Worm (Caenorhabditis elegans) whole organism, early embryonic: ENCODE measurements around the gene str-74.

Experiments used
- B0310.2 ChIP-seq: sonication (generic microtip); optimal IDR thresholded peaks from 2 replicates; lab custom pipeline; 2016; ENCODE audit warnings: mild to moderate bottlenecking, missing genetic modification characterization, missing compliant biosample characterization
- aly-1 ChIP-seq: sonication (generic microtip); optimal IDR thresholded peaks from 2 replicates; lab custom pipeline; 2016; ENCODE audit warnings: missing genetic modification characterization, missing compliant biosample characterization
- ama-1 ChIP-seq: fragments of 150-350 bp; optimal IDR thresholded peaks from 2 replicates; lab custom pipeline; 2014
- ceh-13 ChIP-seq: fragments of 200-800 bp; sonication (Bioruptor generic); optimal IDR thresholded peaks from 2 replicates; lab custom pipeline; 2018; ENCODE audit warnings: mild to moderate bottlenecking, missing genetic modification characterization, missing compliant biosample characterization
- ceh-36 ChIP-seq: sonication (generic microtip); optimal IDR thresholded peaks from 2 replicates; lab custom pipeline; 2016; ENCODE audit warnings: missing genetic modification characterization, inconsistent platforms, missing compliant biosample characterization
- flt-1 ChIP-seq: fragments of 200-800 bp; sonication (Bioruptor generic); IDR thresholded peaks from 2 replicates; pipeline ENCODE4 v1.3.6; 2022; ENCODE audit warnings: missing genetic modification characterization, missing compliant biosample characterization
- hmbx-1 ChIP-seq: sonication (generic microtip); optimal IDR thresholded peaks from 2 replicates; lab custom pipeline; 2016; ENCODE audit warnings: mild to moderate bottlenecking, missing genetic modification characterization, missing compliant biosample characterization
- hmg-4 ChIP-seq: fragments of 200-800 bp; sonication (Bioruptor generic); optimal IDR thresholded peaks from 2 replicates; lab custom pipeline; 2018; ENCODE audit warnings: mild to moderate bottlenecking, missing genetic modification characterization, missing compliant biosample characterization
- pes-1 ChIP-seq: fragments of 200-800 bp; sonication (Bioruptor generic); IDR thresholded peaks from 2 replicates; pipeline ENCODE4 v1.3.6; 2022; ENCODE audit warnings: missing genetic modification reagents, missing genetic modification characterization, missing compliant biosample characterization
- sea-1 ChIP-seq: fragments of 200-800 bp; sonication (Bioruptor generic); conservative IDR thresholded peaks from 2 replicates; pipeline ENCODE4 v1.3.6; 2022; ENCODE audit warnings: missing genetic modification characterization, missing compliant biosample characterization
- tbx-37 ChIP-seq: fragments of 200-800 bp; sonication (Bioruptor generic); conservative IDR thresholded peaks from 2 replicates; pipeline ENCODE4 v1.3.6; 2022; ENCODE audit warnings: missing genetic modification reagents, missing genetic modification characterization, missing compliant biosample characterization

DNA sequence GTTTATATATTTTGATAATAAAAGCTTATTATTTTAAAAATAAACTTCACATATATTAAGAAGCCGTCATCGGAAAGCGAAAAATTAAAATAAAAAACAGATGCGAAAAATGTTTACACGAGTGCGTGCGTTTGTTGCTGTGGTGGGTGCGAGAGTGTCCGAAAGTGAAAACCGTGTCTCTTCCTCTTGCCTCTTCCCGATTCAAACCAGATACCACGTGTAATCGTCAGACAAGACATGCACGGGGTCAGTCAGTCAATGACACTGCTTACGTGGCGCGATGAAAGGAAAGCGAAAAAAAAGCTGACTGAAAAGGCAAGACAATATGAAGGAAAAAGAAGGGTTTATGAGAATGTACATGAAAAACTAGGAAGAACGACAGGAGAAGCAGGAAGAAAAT, 10.0 kb downstream of the str-74 start:
- no peak for TF ChIP-seq ama-1
- no peak for TF ChIP-seq hmbx-1 (tag; lab: Kevin White, UChicago)
- no peak for TF ChIP-seq ceh-36 (tag; lab: Kevin White, UChicago)
- TF ChIP-seq hmg-4 (GFP tag; lab: Kevin White, UChicago) = no peak
- TF ChIP-seq ceh-13 (GFP tag; lab: Kevin White, UChicago) = no peak
- no peak for TF ChIP-seq tbx-37 (GFP tag; lab: Robert Waterston, UW)
- no peak for TF ChIP-seq B0310.2 (tag; lab: Kevin White, UChicago)
- TF ChIP-seq pes-1 (GFP tag; lab: Robert Waterston, UW) = no peak
- TF ChIP-seq flt-1 = no peak
- TF ChIP-seq sea-1 = no peak
- no peak for TF ChIP-seq aly-1 (tag; lab: Kevin White, UChicago)
